Worm (Caenorhabditis elegans) whole organism, early embryonic: ENCODE data around the gene grl-23.

Experiments
- B0310.2 ChIP-seq: sonication (generic microtip); optimal IDR thresholded peaks from 2 replicates; lab custom pipeline; 2016; ENCODE audit warnings: mild to moderate bottlenecking, missing genetic modification characterization, missing compliant biosample characterization
- F13C5.2 ChIP-seq: sonication (generic microtip); optimal IDR thresholded peaks from 2 replicates; lab custom pipeline; 2017; ENCODE audit warnings: mild to moderate bottlenecking, missing genetic modification characterization, inconsistent platforms, missing compliant biosample characterization
- aly-1 ChIP-seq: sonication (generic microtip); optimal IDR thresholded peaks from 2 replicates; lab custom pipeline; 2016; ENCODE audit warnings: missing genetic modification characterization, missing compliant biosample characterization
- ama-1 ChIP-seq: fragments of 150-350 bp; optimal IDR thresholded peaks from 2 replicates; lab custom pipeline; 2014
- ceh-13 ChIP-seq: fragments of 200-800 bp; sonication (Bioruptor generic); optimal IDR thresholded peaks from 2 replicates; lab custom pipeline; 2018; ENCODE audit warnings: mild to moderate bottlenecking, missing genetic modification characterization, missing compliant biosample characterization
- ceh-36 ChIP-seq: sonication (generic microtip); optimal IDR thresholded peaks from 2 replicates; lab custom pipeline; 2016; ENCODE audit warnings: missing genetic modification characterization, inconsistent platforms, missing compliant biosample characterization
- ets-7 ChIP-seq: sonication (generic microtip); optimal IDR thresholded peaks from 2 replicates; lab custom pipeline; 2016; ENCODE audit warnings: missing genotype, missing genetic modification characterization, missing compliant biosample characterization
- flt-1 ChIP-seq: fragments of 200-800 bp; sonication (Bioruptor generic); IDR thresholded peaks from 2 replicates; pipeline ENCODE4 v1.3.6; 2022; ENCODE audit warnings: missing genetic modification characterization, missing compliant biosample characterization
- hmbx-1 ChIP-seq: sonication (generic microtip); optimal IDR thresholded peaks from 2 replicates; lab custom pipeline; 2016; ENCODE audit warnings: mild to moderate bottlenecking, missing genetic modification characterization, missing compliant biosample characterization
- hmg-4 ChIP-seq: fragments of 200-800 bp; sonication (Bioruptor generic); optimal IDR thresholded peaks from 2 replicates; lab custom pipeline; 2018; ENCODE audit warnings: mild to moderate bottlenecking, missing genetic modification characterization, missing compliant biosample characterization
- hnd-1 ChIP-seq: sonication (generic microtip); optimal IDR thresholded peaks from 2 replicates; lab custom pipeline; 2016; ENCODE audit warnings: missing genetic modification characterization, missing compliant biosample characterization
- pes-1 ChIP-seq: fragments of 200-800 bp; sonication (Bioruptor generic); IDR thresholded peaks from 2 replicates; pipeline ENCODE4 v1.3.6; 2022; ENCODE audit warnings: missing genetic modification reagents, missing genetic modification characterization, missing compliant biosample characterization
- scrt-1 ChIP-seq: fragments of 200-800 bp; sonication (Bioruptor generic); IDR thresholded peaks from 2 replicates; pipeline ENCODE4 v1.3.6; 2022; ENCODE audit warnings: missing genetic modification characterization, missing compliant biosample characterization
- sea-1 ChIP-seq: fragments of 200-800 bp; sonication (Bioruptor generic); conservative IDR thresholded peaks from 2 replicates; pipeline ENCODE4 v1.3.6; 2022; ENCODE audit warnings: missing genetic modification characterization, missing compliant biosample characterization
- tbx-11 ChIP-seq: fragments of 200-800 bp; sonication (Bioruptor generic); IDR thresholded peaks from 2 replicates; pipeline ENCODE4 v1.3.6; 2022; ENCODE audit warnings: missing genetic modification characterization, missing compliant biosample characterization
- tbx-37 ChIP-seq: fragments of 200-800 bp; sonication (Bioruptor generic); conservative IDR thresholded peaks from 2 replicates; pipeline ENCODE4 v1.3.6; 2022; ENCODE audit warnings: missing genetic modification reagents, missing genetic modification characterization, missing compliant biosample characterization
- tra-4 ChIP-seq: sonication (generic microtip); optimal IDR thresholded peaks from 2 replicates; lab custom pipeline; 2017; ENCODE audit warnings: missing genetic modification characterization, missing compliant biosample characterization

The grl-23 gene

ce11 chrV:12533635-12534150, 43.0 kb downstream of the grl-23 start:
- TF ChIP-seq B0310.2 (tag; lab: Kevin White, UChicago) (no peak), hmbx-1 (tag; lab: Kevin White, UChicago) (no peak)

- TF ChIP-seq sea-1, result no peak
- TF ChIP-seq tbx-37 (GFP tag; lab: Robert Waterston, UW), result no peak
These were observed 44.3 kb downstream of the grl-23 start for ce11 chrV:12532369-12532768.

- TF ChIP-seq tra-4 (tag; lab: Kevin White, UChicago) (no peak), hmg-4 (no peak), tbx-37 (GFP tag; lab: Robert Waterston, UW) (no peak), sea-1 (no peak), B0310.2 (tag; lab: Kevin White, UChicago) (no peak), F13C5.2 (tag; lab: Kevin White, UChicago) (no peak), aly-1 (no peak), ceh-13 (no peak), ets-7 (tag; lab: Kevin White, UChicago) (no peak)
These were observed 45.6 kb downstream of the grl-23 start for ce11 chrV:12531084-12531483.

- TF ChIP-seq tbx-11 (GFP tag; lab: Robert Waterston, UW), result no peak
- no peak for TF ChIP-seq B0310.2 (tag; lab: Kevin White, UChicago)
- no peak for TF ChIP-seq aly-1
- no peak for TF ChIP-seq tbx-37 (GFP tag; lab: Robert Waterston, UW)
- TF ChIP-seq pes-1 (GFP tag; lab: Robert Waterston, UW), result no peak
These were observed 46.6 kb downstream of the grl-23 start for ce11 chrV:12530129-12530528.

- TF ChIP-seq ceh-13, result no peak
- TF ChIP-seq aly-1, result no peak
- no peak for TF ChIP-seq hnd-1 (tag; lab: Kevin White, UChicago)
- no peak for TF ChIP-seq F13C5.2 (tag; lab: Kevin White, UChicago)
- no peak for TF ChIP-seq tbx-11 (GFP tag; lab: Robert Waterston, UW)
- TF ChIP-seq flt-1 (GFP tag; lab: Robert Waterston, UW), result no peak
- TF ChIP-seq B0310.2 (tag; lab: Kevin White, UChicago), result no peak
These were observed 47.8 kb downstream of the grl-23 start for ce11 chrV:12528919-12529318.

- TF ChIP-seq pes-1 (GFP tag; lab: Robert Waterston, UW) (no peak), ama-1 (lab: Kevin White, UChicago) (no peak), tra-4 (tag; lab: Kevin White, UChicago) (no peak), tbx-11 (GFP tag; lab: Robert Waterston, UW) (no peak), F13C5.2 (tag; lab: Kevin White, UChicago) (no peak), B0310.2 (tag; lab: Kevin White, UChicago) (no peak)
These were observed 49.9 kb downstream of the grl-23 start, which contains the start of gene F45D3.1 for ce11 chrV:12526758-12527157. F45D3.1 (plus strand) TSS chrV:12527058.

- TF ChIP-seq ama-1 (lab: Kevin White, UChicago), result no peak
- TF ChIP-seq ets-7 (tag; lab: Kevin White, UChicago), result no peak
- no peak for TF ChIP-seq sea-1
- no peak for TF ChIP-seq B0310.2 (tag; lab: Kevin White, UChicago)
- TF ChIP-seq hmbx-1 (tag; lab: Kevin White, UChicago), result no peak
- TF ChIP-seq ceh-13, result no peak
- no peak for TF ChIP-seq flt-1 (GFP tag; lab: Robert Waterston, UW)
- no peak for TF ChIP-seq hnd-1 (tag; lab: Kevin White, UChicago)
These were observed 50.6 kb downstream of the grl-23 start for ce11 chrV:12526124-12526523.

- TF ChIP-seq scrt-1 (GFP tag; lab: Robert Waterston, UW) (no peak), tbx-37 (GFP tag; lab: Robert Waterston, UW) (no peak), ceh-13 (no peak), F13C5.2 (tag; lab: Kevin White, UChicago) (no peak), tbx-11 (GFP tag; lab: Robert Waterston, UW) (no peak), aly-1 (no peak), B0310.2 (tag; lab: Kevin White, UChicago) (no peak), tra-4 (tag; lab: Kevin White, UChicago) (no peak), hnd-1 (tag; lab: Kevin White, UChicago) (no peak), ama-1 (lab: Kevin White, UChicago) (no peak), sea-1 (no peak), hmbx-1 (tag; lab: Kevin White, UChicago) (no peak), ets-7 (tag; lab: Kevin White, UChicago) (no peak), flt-1 (GFP tag; lab: Robert Waterston, UW) (no peak), hmg-4 (no peak), pes-1 (GFP tag; lab: Robert Waterston, UW) (no peak), ceh-36 (tag; lab: Kevin White, UChicago) (no peak)
These were observed 51.2 kb downstream of the grl-23 start, which contains the start of gene dyf-4 for ce11 chrV:12525526-12525925. dyf-4 (minus strand) TSS chrV:12525738.
